Fruit fly (Drosophila melanogaster) whole organism, pupa: ENCODE results near the gene Ndc80.

Experiments
- CG10348 ChIP-seq: fragments of 200-800 bp; sonication (Bioruptor generic); IDR thresholded peaks from 2 replicates; pipeline ENCODE4 v1.3.6; 2022; ENCODE audit warnings: missing biosample characterization, missing genetic modification characterization
- CG12605 ChIP-seq: fragments of 200-800 bp; sonication (Bioruptor generic); IDR thresholded peaks from 2 replicates; pipeline ENCODE4 v1.3.6; 2022; ENCODE audit warnings: missing biosample characterization, missing genetic modification characterization
- CG13204 ChIP-seq: fragments of 200-800 bp; sonication (Bioruptor generic); optimal IDR thresholded peaks from 2 replicates; lab custom pipeline; 2018; ENCODE audit warnings: missing biosample characterization, mild to moderate bottlenecking, missing genetic modification characterization, moderate library complexity
- CG14655 ChIP-seq: fragments of 200-800 bp; sonication (Bioruptor generic); optimal IDR thresholded peaks from 3 replicates; lab custom pipeline; 2017; ENCODE audit warnings: mild to moderate bottlenecking, missing biosample characterization, missing genetic modification reagents, missing genetic modification characterization
- CG15710 ChIP-seq: fragments of 200-800 bp; sonication (Bioruptor generic); optimal IDR thresholded peaks from 2 replicates; lab custom pipeline; 2018; ENCODE audit warnings: missing biosample characterization, mild to moderate bottlenecking, missing genetic modification characterization, moderate library complexity
- CG17806 ChIP-seq: fragments of 200-800 bp; sonication (Bioruptor generic); optimal IDR thresholded peaks from 2 replicates; lab custom pipeline; 2018; ENCODE audit warnings: missing biosample characterization, mild to moderate bottlenecking, missing genetic modification characterization, moderate library complexity
- CG32121 ChIP-seq: fragments of 200-800 bp; sonication (Bioruptor generic); IDR thresholded peaks from 2 replicates; pipeline ENCODE4 v1.3.6; 2022; ENCODE audit warnings: missing biosample characterization, missing genetic modification characterization
- CG34367 ChIP-seq: fragments of 200-800 bp; sonication (Bioruptor generic); optimal IDR thresholded peaks from 2 replicates; lab custom pipeline; 2018; ENCODE audit warnings: missing biosample characterization, mild to moderate bottlenecking, missing genetic modification characterization
- CG4496 ChIP-seq: fragments of 200-800 bp; sonication (Bioruptor generic); IDR thresholded peaks from 3 replicates; pipeline ENCODE4 v1.3.6; 2022; ENCODE audit warnings: missing biosample characterization, missing genetic modification characterization
- CG8159 ChIP-seq: fragments of 200-800 bp; sonication (Bioruptor generic); optimal IDR thresholded peaks from 3 replicates; lab custom pipeline; 2018; ENCODE audit warnings: missing biosample characterization, mild to moderate bottlenecking, missing genetic modification characterization, moderate library complexity
- CG8301 ChIP-seq: fragments of 200-800 bp; sonication (Bioruptor generic); optimal IDR thresholded peaks from 2 replicates; lab custom pipeline; 2018; ENCODE audit warnings: missing biosample characterization, mild to moderate bottlenecking, missing genetic modification characterization
- CG9948 ChIP-seq: fragments of 200-800 bp; sonication (Bioruptor generic); optimal IDR thresholded peaks from 2 replicates; lab custom pipeline; 2018; ENCODE audit warnings: missing biosample characterization, mild to moderate bottlenecking, missing genetic modification characterization, moderate library complexity
- D1 ChIP-seq: fragments of 200-800 bp; sonication (Bioruptor generic); optimal IDR thresholded peaks from 2 replicates; lab custom pipeline; 2018; ENCODE audit warnings: missing biosample characterization, mild to moderate bottlenecking, missing genetic modification characterization, moderate library complexity
- EcR ChIP-seq: fragments of 200-800 bp; sonication (Bioruptor generic); optimal IDR thresholded peaks from 3 replicates; lab custom pipeline; 2019; ENCODE audit warnings: missing biosample characterization, missing genetic modification characterization, mild to moderate bottlenecking, moderate library complexity, missing genetic modification reagents
- Ets98B ChIP-seq: fragments of 200-800 bp; sonication (Bioruptor generic); IDR thresholded peaks from 2 replicates; pipeline ENCODE4 v1.3.6; 2022; ENCODE audit warnings: missing biosample characterization, missing genetic modification characterization
- Pif1A ChIP-seq: fragments of 200-800 bp; sonication (Bioruptor generic); optimal IDR thresholded peaks from 3 replicates; lab custom pipeline; 2016; ENCODE audit warnings: missing biosample characterization, missing genetic modification characterization
- Pif1B ChIP-seq: fragments of 200-800 bp; sonication (Bioruptor generic); optimal IDR thresholded peaks from 3 replicates; lab custom pipeline; 2016; ENCODE audit warnings: missing biosample characterization, missing genetic modification characterization
- Snoo ChIP-seq: fragments of 200-800 bp; sonication (Bioruptor generic); optimal IDR thresholded peaks from 3 replicates; lab custom pipeline; 2017; ENCODE audit warnings: missing biosample characterization, mild to moderate bottlenecking, missing genetic modification characterization, inconsistent platforms
- fd96Ca ChIP-seq: fragments of 200-800 bp; sonication (Bioruptor generic); IDR thresholded peaks from 3 replicates; pipeline ENCODE4 v1.3.6; 2022; ENCODE audit warnings: missing biosample characterization, missing genetic modification characterization
- gl ChIP-seq: fragments of 200-800 bp; sonication (Bioruptor generic); optimal IDR thresholded peaks from 2 replicates; lab custom pipeline; 2018; ENCODE audit warnings: missing biosample characterization, mild to moderate bottlenecking, missing genetic modification characterization
- rn ChIP-seq: fragments of 200-800 bp; sonication (Bioruptor generic); IDR thresholded peaks from 2 replicates; pipeline ENCODE4 v1.3.6; 2022; ENCODE audit warnings: missing biosample characterization, missing genetic modification characterization

Gene Ndc80

dm6 chrX:13637588-13637987, 25.7 kb upstream of the Ndc80 start:
- TF ChIP-seq CG9948 (tag; lab: Kevin White, UChicago) (no peak), fd96Ca (GFP tag; lab: Robert Waterston, UW) (no peak), CG34367 (no peak), CG12605 (no peak), CG8159 (tag; lab: Kevin White, UChicago) (no peak), CG15710 (tag; lab: Kevin White, UChicago) (no peak), CG8301 (no peak), Snoo (tag; lab: Kevin White, UChicago) (no peak), CG10348 (GFP tag; lab: Robert Waterston, UW) (no peak), CG17806 (tag; lab: Kevin White, UChicago) (no peak)

dm6 chrX:13636810-13637209, 24.9 kb upstream of the Ndc80 start:
- no peak for TF ChIP-seq Snoo (tag; lab: Kevin White, UChicago)
- TF ChIP-seq CG10348 (GFP tag; lab: Robert Waterston, UW): no peak
- no peak for TF ChIP-seq gl (tag; lab: Kevin White, UChicago)
- no peak for TF ChIP-seq CG15710 (tag; lab: Kevin White, UChicago)
- TF ChIP-seq rn (GFP tag; lab: Robert Waterston, UW): no peak
- TF ChIP-seq CG32121 (GFP tag; lab: Robert Waterston, UW): no peak
- no peak for TF ChIP-seq EcR (GFP tag; lab: Kevin White, UChicago)
- TF ChIP-seq CG9948 (tag; lab: Kevin White, UChicago): no peak
- TF ChIP-seq CG4496 (GFP tag; lab: Robert Waterston, UW): no peak
- no peak for TF ChIP-seq CG8301
- no peak for TF ChIP-seq fd96Ca (GFP tag; lab: Robert Waterston, UW)
- TF ChIP-seq CG12605: no peak
- TF ChIP-seq CG13204 (GFP tag; lab: Kevin White, UChicago): no peak
- TF ChIP-seq CG17806 (tag; lab: Kevin White, UChicago): no peak
- TF ChIP-seq CG14655 (GFP tag; lab: Kevin White, UChicago): no peak
- TF ChIP-seq CG8159 (tag; lab: Kevin White, UChicago): no peak
- TF ChIP-seq Pif1B (GFP tag; lab: Kevin White, UChicago): no peak

- TF ChIP-seq CG8301 (no peak), CG13204 (GFP tag; lab: Kevin White, UChicago) (no peak), CG4496 (GFP tag; lab: Robert Waterston, UW) (no peak), CG8159 (tag; lab: Kevin White, UChicago) (no peak), CG12605 (no peak), CG17806 (tag; lab: Kevin White, UChicago) (no peak), CG15710 (tag; lab: Kevin White, UChicago) (no peak), gl (tag; lab: Kevin White, UChicago) (no peak), fd96Ca (GFP tag; lab: Robert Waterston, UW) (no peak), Pif1A (no peak), rn (GFP tag; lab: Robert Waterston, UW) (no peak), CG9948 (tag; lab: Kevin White, UChicago) (no peak), Snoo (tag; lab: Kevin White, UChicago) (no peak), CG32121 (GFP tag; lab: Robert Waterston, UW) (no peak), Ets98B (GFP tag; lab: Robert Waterston, UW) (no peak), CG34367 (no peak), CG10348 (GFP tag; lab: Robert Waterston, UW) (no peak), CG14655 (GFP tag; lab: Kevin White, UChicago) (no peak)
Measured at dm6 chrX:13635000-13635368, 23.1 kb upstream of the Ndc80 start.

dm6 chrX:13634254-13634999, 22.6 kb upstream of the Ndc80 start:
- TF ChIP-seq Pif1A (peak; percentile 34), D1 (tag; lab: Kevin White, UChicago) (no peak), CG8301 (peak; percentile 0), CG14655 (GFP tag; lab: Kevin White, UChicago) (peak; percentile 20), CG4496 (GFP tag; lab: Robert Waterston, UW) (0 out of 3 replicates have a peak, but pooled peaks have one; percentile 24), Snoo (tag; lab: Kevin White, UChicago) (peak; percentile 6), fd96Ca (GFP tag; lab: Robert Waterston, UW) (no peak), CG15710 (tag; lab: Kevin White, UChicago) (no peak), Pif1B (GFP tag; lab: Kevin White, UChicago) (no peak), gl (tag; lab: Kevin White, UChicago) (no peak), EcR (GFP tag; lab: Kevin White, UChicago) (peak; percentile 10)

dm6 chrX:13633298-13633891, 21.5 kb upstream of the Ndc80 start:
- TF ChIP-seq CG17806 (tag; lab: Kevin White, UChicago) (no peak), CG12605 (no peak), Pif1B (GFP tag; lab: Kevin White, UChicago) (no peak), gl (tag; lab: Kevin White, UChicago) (no peak), CG4496 (GFP tag; lab: Robert Waterston, UW) (no peak), Ets98B (GFP tag; lab: Robert Waterston, UW) (no peak), CG34367 (no peak)
- TF ChIP-seq, all 21 proteins: peak for 0
